Worm (Caenorhabditis elegans) whole organism, L1 larva: ENCODE data around the gene hil-2.

ENCODE experiments used
- C16A3.4 ChIP-seq: fragments of 150-350 bp; optimal IDR thresholded peaks from 2 replicates; lab custom pipeline; 2014; ENCODE audit warnings: missing biosample characterization, missing genetic modification characterization
- F16B12.6 ChIP-seq: fragments of 150-350 bp; optimal IDR thresholded peaks from 2 replicates; lab custom pipeline; 2014; ENCODE audit warnings: missing biosample characterization, missing genetic modification characterization
- Y116A8C.19 ChIP-seq: sonication (generic microtip); optimal IDR thresholded peaks from 2 replicates; lab custom pipeline; 2016; ENCODE audit warnings: missing compliant biosample characterization, missing genetic modification characterization, borderline replicate concordance
- alr-1 ChIP-seq: fragments of 200-800 bp; sonication (Bioruptor generic); optimal IDR thresholded peaks from 2 replicates; lab custom pipeline; 2018; ENCODE audit warnings: borderline replicate concordance, mild to moderate bottlenecking, missing genetic modification characterization, missing compliant biosample characterization
- ama-1 ChIP-seq: fragments of 150-350 bp; optimal IDR thresholded peaks from 2 replicates; lab custom pipeline; 2014
- blmp-1 ChIP-seq: fragments of 150-350 bp; optimal IDR thresholded peaks from 2 replicates; lab custom pipeline; 2014; ENCODE audit warnings: missing biosample characterization, missing genetic modification characterization
- ceh-88 ChIP-seq: fragments of 200-800 bp; sonication (Bioruptor generic); IDR thresholded peaks from 2 replicates; pipeline ENCODE4 v1.3.6; 2022; ENCODE audit warnings: missing genetic modification characterization, missing compliant biosample characterization
- ces-1 ChIP-seq: fragments of 150-350 bp; optimal IDR thresholded peaks from 2 replicates; lab custom pipeline; 2014; ENCODE audit warnings: missing biosample characterization, missing genetic modification reagents, missing genetic modification characterization
- dpl-1 ChIP-seq, 3 experiments: fragments of 150-350 bp in 2 of 3; sonication (generic microtip) in 1 of 3; optimal IDR thresholded peaks; 2 replicates each; lab custom pipeline; 2014 to 2017; ENCODE audit warnings: missing biosample characterization in 3 of 3, missing genetic modification characterization in 3 of 3, missing genetic modification reagents in 3 of 3
- egl-27 ChIP-seq, 2 experiments: fragments of 150-350 bp in 1 of 2; sonication (generic microtip); optimal IDR thresholded peaks; 3 replicates each; lab custom pipeline; 2017 to 2018; ENCODE audit warnings: missing biosample characterization in 2 of 2, missing genetic modification characterization in 2 of 2, missing genetic modification reagents in 2 of 2
- elt-2 ChIP-seq: sonication (generic microtip); optimal IDR thresholded peaks from 2 replicates; lab custom pipeline; 2016; ENCODE audit warnings: missing genetic modification characterization, mild to moderate bottlenecking, inconsistent platforms, missing compliant biosample characterization, missing genetic modification reagents
- ets-5 ChIP-seq: fragments of 200-800 bp; sonication (Bioruptor generic); IDR thresholded peaks from 2 replicates; pipeline ENCODE4 v1.3.6; 2022; ENCODE audit warnings: missing genetic modification characterization, missing compliant biosample characterization
- hlh-17 ChIP-seq: fragments of 200-800 bp; sonication (Bioruptor generic); optimal IDR thresholded peaks from 2 replicates; lab custom pipeline; 2018; ENCODE audit warnings: missing genetic modification characterization, mild to moderate bottlenecking, missing compliant biosample characterization, moderate library complexity, borderline replicate concordance
- irx-1 ChIP-seq: sonication (generic microtip); optimal IDR thresholded peaks from 2 replicates; lab custom pipeline; 2016; ENCODE audit warnings: missing genetic modification characterization, missing compliant biosample characterization
- lin-13 ChIP-seq: fragments of 150-350 bp; optimal IDR thresholded peaks from 2 replicates; lab custom pipeline; 2014; ENCODE audit warnings: missing biosample characterization, missing genetic modification reagents, missing genetic modification characterization
- mab-9 ChIP-seq: fragments of 200-800 bp; sonication (Bioruptor generic); IDR thresholded peaks from 2 replicates; pipeline ENCODE4 v1.3.6; 2022; ENCODE audit warnings: missing genetic modification reagents, missing genetic modification characterization, missing compliant biosample characterization
- nhr-20 ChIP-seq: sonication (generic microtip); optimal IDR thresholded peaks from 2 replicates; lab custom pipeline; 2016; ENCODE audit warnings: mild to moderate bottlenecking, missing genetic modification characterization, missing compliant biosample characterization
- nhr-47 ChIP-seq: sonication (generic microtip); optimal IDR thresholded peaks from 2 replicates; lab custom pipeline; 2016; ENCODE audit warnings: mild to moderate bottlenecking, missing genetic modification characterization, moderate library complexity, missing compliant biosample characterization
- nhr-71 ChIP-seq: sonication (generic microtip); optimal IDR thresholded peaks from 2 replicates; lab custom pipeline; 2016; ENCODE audit warnings: mild to moderate bottlenecking, missing genetic modification characterization, moderate library complexity, missing compliant biosample characterization
- nhr-76 ChIP-seq: sonication (generic microtip); optimal IDR thresholded peaks from 2 replicates; lab custom pipeline; 2017; ENCODE audit warnings: missing biosample characterization, missing genetic modification characterization
- nhr-90 ChIP-seq: sonication (generic microtip); optimal IDR thresholded peaks from 2 replicates; lab custom pipeline; 2016; ENCODE audit warnings: mild to moderate bottlenecking, missing genetic modification characterization, missing compliant biosample characterization; ENCODE audit not compliant: poor library complexity
- pqm-1 ChIP-seq: sonication (generic microtip); optimal IDR thresholded peaks from 3 replicates; lab custom pipeline; 2017; ENCODE audit warnings: missing biosample characterization, missing genetic modification characterization
- sox-4 ChIP-seq: sonication (generic microtip); optimal IDR thresholded peaks from 2 replicates; lab custom pipeline; 2016; ENCODE audit warnings: missing genetic modification characterization, missing compliant biosample characterization
- sptf-1 ChIP-seq: fragments of 150-350 bp; optimal IDR thresholded peaks from 2 replicates; lab custom pipeline; 2014; ENCODE audit warnings: missing biosample characterization, missing genetic modification characterization
- tlp-1 ChIP-seq: fragments of 150-350 bp; optimal IDR thresholded peaks from 2 replicates; lab custom pipeline; 2014; ENCODE audit warnings: missing biosample characterization, missing genetic modification characterization
- unc-62 ChIP-seq: fragments of 150-350 bp; optimal IDR thresholded peaks from 2 replicates; lab custom pipeline; 2014; ENCODE audit warnings: missing biosample characterization, missing genetic modification reagents, missing genetic modification characterization
- vab-15 ChIP-seq: sonication (generic microtip); optimal IDR thresholded peaks from 2 replicates; lab custom pipeline; 2017; ENCODE audit warnings: missing genotype, mild to moderate bottlenecking, missing genetic modification characterization, missing compliant biosample characterization
- xbp-1 ChIP-seq: sonication (generic microtip); optimal IDR thresholded peaks from 2 replicates; lab custom pipeline; 2016; ENCODE audit warnings: missing genetic modification characterization, missing compliant biosample characterization
- zag-1 ChIP-seq: fragments of 150-350 bp; optimal IDR thresholded peaks from 2 replicates; lab custom pipeline; 2014; ENCODE audit warnings: missing biosample characterization, missing genetic modification characterization
- zip-4 ChIP-seq: fragments of 200-800 bp; sonication (Bioruptor generic); optimal IDR thresholded peaks from 2 replicates; lab custom pipeline; 2018; ENCODE audit warnings: mild to moderate bottlenecking, missing genetic modification characterization, moderate library complexity, missing compliant biosample characterization
- ztf-11 ChIP-seq, 2 experiments: sonication (generic microtip); optimal IDR thresholded peaks; 2 replicates each; lab custom pipeline; 2016 to 2017; ENCODE audit warnings: missing genetic modification characterization in 2 of 2, missing biosample characterization in 1 of 2, missing compliant biosample characterization in 1 of 2

Gene hil-2

ce11 chrIV:6266499-6266898 is 27.5 kb upstream of the hil-2 start, which contains the start of gene srv-29:
srv-29 (minus strand) TSS chrIV:6266599.
- TF ChIP-seq irx-1 (no peak), nhr-76 (no peak), zag-1 (tag; lab: Kevin White, UChicago) (no peak), sox-4 (tag; lab: Kevin White, UChicago) (no peak), ets-5 (GFP tag; lab: Robert Waterston, UW) (no peak), nhr-20 (tag; lab: Kevin White, UChicago) (no peak), vab-15 (no peak), lin-13 (GFP tag; lab: Kevin White, UChicago) (no peak), F16B12.6 (tag; lab: Kevin White, UChicago) (no peak), unc-62 (GFP tag; lab: Kevin White, UChicago) (no peak)

DNA sequence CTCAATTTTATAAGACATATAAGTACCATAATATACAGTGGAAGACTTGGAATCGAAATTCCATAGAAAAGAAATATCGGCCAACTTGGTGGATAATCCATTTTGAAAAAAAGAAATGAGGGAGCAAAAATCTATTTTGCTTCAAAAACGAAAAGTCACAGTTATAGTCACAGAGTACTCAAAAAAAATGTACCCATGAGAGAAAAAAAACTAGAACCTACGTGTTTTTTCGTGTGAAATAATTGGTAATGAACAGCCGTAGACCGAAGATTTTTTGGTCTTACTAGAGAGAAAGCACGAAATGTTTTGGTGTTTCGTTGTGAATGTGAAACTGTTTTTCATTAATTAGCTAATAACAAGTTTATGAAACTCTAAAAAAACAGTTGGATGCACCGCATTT is 24.7 kb upstream of the hil-2 start, which contains the start of gene srv-30:
TSS of gene srv-30 (minus strand) at position 101 of the 400 bp plus-strand sequence.
- TF ChIP-seq Y116A8C.19 (tag; lab: Kevin White, UChicago): no peak

DNA sequence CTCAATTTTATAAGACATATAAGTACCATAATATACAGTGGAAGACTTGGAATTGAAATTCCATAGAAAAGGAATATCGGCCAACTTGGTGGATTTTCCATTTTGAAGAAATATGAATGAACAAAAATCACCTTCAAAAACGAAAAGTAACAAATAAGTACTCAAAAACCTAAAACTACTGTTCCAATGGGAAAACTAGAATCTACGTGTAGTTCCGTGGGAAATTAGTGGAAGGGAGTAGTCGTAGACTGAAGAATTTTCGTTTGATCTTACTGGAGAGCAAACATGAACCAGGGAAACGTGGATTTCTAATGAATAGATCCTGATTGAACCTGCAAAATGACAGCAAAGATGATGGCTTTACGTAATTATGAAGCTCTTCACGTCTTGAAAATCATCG is 22.1 kb upstream of the hil-2 start, which contains the start of gene srv-31:
TSS of gene srv-31 (minus strand) at position 101 of the 400 bp plus-strand sequence.
- TF ChIP-seq unc-62 (GFP tag; lab: Kevin White, UChicago): no peak
- TF ChIP-seq zip-4 (GFP tag; lab: Kevin White, UChicago): no peak
- TF ChIP-seq lin-13 (GFP tag; lab: Kevin White, UChicago): no peak
- no peak for TF ChIP-seq nhr-90 (tag; lab: Kevin White, UChicago)

ce11 chrIV:6275671-6276209 is 18.3 kb upstream of the hil-2 start, which contains the start of the genes aat-4 and T13A10.1:
aat-4 (minus strand) TSS chrIV:6275721.
T13A10.1 (plus strand) TSS chrIV:6276081.
- no peak for TF ChIP-seq mab-9
- peak; percentile 55 for TF ChIP-seq elt-2 (tag; lab: Kevin White, UChicago)
- TF ChIP-seq hlh-17: no peak
- TF ChIP-seq pqm-1 (tag; lab: Kevin White, UChicago): peak; percentile 65
- TF ChIP-seq tlp-1 (tag; lab: Kevin White, UChicago): peak; percentile 39
- TF ChIP-seq, all 84 proteins: peak for 3

DNA sequence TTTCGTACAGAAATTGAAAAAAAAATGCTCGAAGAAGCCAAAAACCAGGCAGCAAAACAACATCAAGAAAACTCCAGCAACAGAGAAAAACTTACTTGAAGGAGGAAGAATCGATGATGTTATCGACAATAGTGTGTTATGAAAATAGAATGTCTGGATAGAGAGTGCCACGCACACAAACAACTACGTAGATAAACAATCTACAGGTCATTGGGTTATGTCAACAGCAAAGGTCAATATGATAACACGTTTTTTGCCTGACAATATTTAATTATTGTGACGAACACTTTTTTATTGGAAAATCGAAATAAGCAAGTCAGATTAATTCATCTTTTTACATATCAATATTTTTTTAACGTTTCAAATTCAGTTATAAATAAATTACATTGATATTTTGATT is 14.6 kb upstream of the hil-2 start, which contains the start of gene sams-5:
TSS of gene sams-5 (minus strand) at position 131 of the 400 bp plus-strand sequence.
- TF ChIP-seq nhr-76 (no peak), sptf-1 (tag; lab: Kevin White, UChicago) (no peak), dpl-1 (GFP tag; optimal IDR thresholded peaks at IDR 0.05; lab: Kevin White, UChicago) (no peak)

DNA sequence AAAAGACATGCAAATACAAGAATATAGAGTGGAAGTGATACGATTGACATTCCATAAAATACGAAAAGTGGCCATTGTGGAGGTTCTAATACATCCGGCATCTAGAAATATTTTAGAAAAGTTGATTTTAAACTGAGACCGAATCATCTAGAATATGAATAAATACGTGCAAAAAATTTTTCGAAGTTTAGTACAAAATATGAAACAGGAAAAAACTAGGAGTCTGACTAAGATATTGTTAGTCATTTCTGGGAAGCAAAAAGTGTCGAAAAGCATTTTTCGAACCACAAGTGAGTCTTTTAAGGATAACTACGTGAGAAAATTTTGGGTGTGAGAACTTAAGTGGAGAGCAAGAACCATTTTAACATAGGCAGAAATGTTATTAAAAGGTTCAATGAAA is 11.9 kb upstream of the hil-2 start, which contains the start of gene srv-32:
TSS of gene srv-32 (minus strand) at position 101 of the 400 bp plus-strand sequence.
- TF ChIP-seq blmp-1 (no peak), ztf-11 (tag; optimal IDR thresholded peaks at IDR 0.05; lab: Kevin White, UChicago) (no peak), C16A3.4 (tag; lab: Kevin White, UChicago) (no peak), ces-1 (GFP tag; lab: Kevin White, UChicago) (no peak), ceh-88 (GFP tag; lab: Robert Waterston, UW) (no peak), unc-62 (GFP tag; lab: Kevin White, UChicago) (no peak), tlp-1 (tag; lab: Kevin White, UChicago) (no peak)

- no peak for TF ChIP-seq irx-1
- TF ChIP-seq egl-27 (tag; optimal IDR thresholded peaks at IDR 0.05; lab: Kevin White, UChicago): no peak
- no peak for TF ChIP-seq xbp-1 (tag; lab: Kevin White, UChicago)
- no peak for TF ChIP-seq ama-1 (lab: Kevin White, UChicago)
- TF ChIP-seq elt-2 (tag; lab: Kevin White, UChicago): no peak
- no peak for TF ChIP-seq unc-62 (GFP tag; lab: Kevin White, UChicago)
- no peak for TF ChIP-seq nhr-76
- TF ChIP-seq nhr-47 (tag; lab: Kevin White, UChicago): no peak
- TF ChIP-seq alr-1 (tag; lab: Kevin White, UChicago): no peak
- TF ChIP-seq nhr-71 (tag; lab: Kevin White, UChicago): no peak
- no peak for TF ChIP-seq sptf-1 (tag; lab: Kevin White, UChicago)
Observed at ce11 chrIV:6284277-6284676, 9.8 kb upstream of the hil-2 start, which contains the start of gene ops-1. ops-1 (minus strand) TSS chrIV:6284377.
